Worm (Caenorhabditis elegans): ENCODE measurements around the gene F37A8.2.

ce11 chrIII:3887586-3887985, 43.7 kb downstream of the F37A8.2 start:
- TF ChIP-seq ama-1 (optimal IDR thresholded peaks at IDR 0.05) (no peak), aly-1 (tag; optimal IDR thresholded peaks at IDR 0.05) (no peak), pes-1 (GFP tag; IDR thresholded peaks at IDR 0.05) (no peak), tbx-11 (GFP tag; IDR thresholded peaks at IDR 0.05) (no peak), B0310.2 (tag; optimal IDR thresholded peaks at IDR 0.05) (no peak), flt-1 (GFP tag; IDR thresholded peaks at IDR 0.05) (no peak), ets-7 (tag; optimal IDR thresholded peaks at IDR 0.05) (no peak), hnd-1 (tag; optimal IDR thresholded peaks at IDR 0.05) (no peak), ceh-36 (tag; optimal IDR thresholded peaks at IDR 0.05) (no peak), tra-4 (tag; optimal IDR thresholded peaks at IDR 0.05) (no peak)
